Worm (Caenorhabditis elegans): Measurements from ENCODE around the gene set-24.
A peak's percentile ranks its signal among the peaks of the same experiment; 100 is the strongest.

set-24 gene

ce11 chrII:12088833-12089232 lies 41.9 kb downstream of the set-24 start, which contains the start of gene cnt-1:
Gene cnt-1 (minus strand): TSS chrII:12088868.
- no peak for TF ChIP-seq ceh-14 (tag; optimal IDR thresholded peaks at IDR 0.05)
- no peak for TF ChIP-seq gmeb-2 (tag; optimal IDR thresholded peaks at IDR 0.05)
- no peak for TF ChIP-seq nhr-232 (tag; optimal IDR thresholded peaks at IDR 0.05)
- no peak for TF ChIP-seq ceh-45 (GFP tag; IDR thresholded peaks at IDR 0.05)
- no peak for TF ChIP-seq fax-1 (tag; optimal IDR thresholded peaks at IDR 0.05)
- TF ChIP-seq ceh-6 (GFP tag; optimal IDR thresholded peaks at IDR 0.05): no peak
- TF ChIP-seq C08G9.2 (tag; optimal IDR thresholded peaks at IDR 0.05): no peak
- no peak for TF ChIP-seq hlh-13 (GFP tag; optimal IDR thresholded peaks at IDR 0.05)
- no peak for TF ChIP-seq tbx-7 (tag; optimal IDR thresholded peaks at IDR 0.05)

ce11 chrII:12082086-12082485 lies 48.7 kb downstream of the set-24 start:
- peak; percentile 94 for TF ChIP-seq K09A11.1 (tag; optimal IDR thresholded peaks at IDR 0.05; ENCODE audit: insufficient read depth)

- TF ChIP-seq ttx-3 (tag; optimal IDR thresholded peaks at IDR 0.05) (no peak), sox-4 (tag; optimal IDR thresholded peaks at IDR 0.05) (no peak), odd-2 (tag; optimal IDR thresholded peaks at IDR 0.05) (no peak), pat-9 (tag; optimal IDR thresholded peaks at IDR 0.05) (no peak), Y22D7AL.16 (tag; optimal IDR thresholded peaks at IDR 0.05) (no peak), sdc-2 (tag; optimal IDR thresholded peaks at IDR 0.05) (no peak), ceh-31 (tag; optimal IDR thresholded peaks at IDR 0.05) (no peak), dmd-4 (tag; optimal IDR thresholded peaks at IDR 0.05; ENCODE audit: borderline replicate concordance) (no peak), hlh-30 (tag; optimal IDR thresholded peaks at IDR 0.05; ENCODE audit: insufficient read depth) (no peak), hlh-13 (GFP tag; optimal IDR thresholded peaks at IDR 0.05) (no peak), ceh-24 (tag; optimal IDR thresholded peaks at IDR 0.05) (no peak), nfya-1 (tag; optimal IDR thresholded peaks at IDR 0.05) (no peak), elt-2 (tag; optimal IDR thresholded peaks at IDR 0.05) (no peak), che-1 (tag; optimal IDR thresholded peaks at IDR 0.05) (no peak), K09A11.1 (tag; optimal IDR thresholded peaks at IDR 0.05; ENCODE audit: insufficient read depth) (no peak)
Observed at ce11 chrII:12081454-12081853, 49.3 kb downstream of the set-24 start.

ce11 chrII:12080015-12080414 lies 50.8 kb downstream of the set-24 start:
- TF ChIP-seq ahr-1 (tag; optimal IDR thresholded peaks at IDR 0.05) (no peak), elt-2 (tag; optimal IDR thresholded peaks at IDR 0.05) (peak; percentile 28)

- TF ChIP-seq gmeb-2 (tag; optimal IDR thresholded peaks at IDR 0.05): no peak
- no peak for TF ChIP-seq unc-55 (GFP tag; optimal IDR thresholded peaks at IDR 0.05)
- no peak for TF ChIP-seq elt-2 (tag; optimal IDR thresholded peaks at IDR 0.05)
- no peak for TF ChIP-seq mec-3 (tag; optimal IDR thresholded peaks at IDR 0.05; ENCODE audit: borderline replicate concordance)
- no peak for TF ChIP-seq hlh-15 (tag; optimal IDR thresholded peaks at IDR 0.05)
- TF ChIP-seq T23F11.4 (GFP tag; optimal IDR thresholded peaks at IDR 0.05): no peak
- TF ChIP-seq unc-86 (tag; optimal IDR thresholded peaks at IDR 0.05): no peak
- no peak for TF ChIP-seq unc-42 (tag; optimal IDR thresholded peaks at IDR 0.05)
- no peak for TF ChIP-seq eyg-1 (tag; optimal IDR thresholded peaks at IDR 0.05)
- TF ChIP-seq C38D4.7 (GFP tag; optimal IDR thresholded peaks at IDR 0.05): no peak
- TF ChIP-seq pha-2 (tag; optimal IDR thresholded peaks at IDR 0.05): no peak
- TF ChIP-seq pat-9 (tag; optimal IDR thresholded peaks at IDR 0.05): no peak
- no peak for TF ChIP-seq hlh-13 (GFP tag; optimal IDR thresholded peaks at IDR 0.05)
- TF ChIP-seq pros-1 (tag; optimal IDR thresholded peaks at IDR 0.05): no peak
- no peak for TF ChIP-seq ttx-3 (tag; optimal IDR thresholded peaks at IDR 0.05)
- TF ChIP-seq npax-4 (tag; optimal IDR thresholded peaks at IDR 0.05): no peak
- no peak for TF ChIP-seq sdc-2 (tag; optimal IDR thresholded peaks at IDR 0.05)
- TF ChIP-seq ceh-24 (tag; optimal IDR thresholded peaks at IDR 0.05): no peak
- no peak for TF ChIP-seq pax-1 (tag; optimal IDR thresholded peaks at IDR 0.05)
- TF ChIP-seq sox-2 (GFP tag; IDR thresholded peaks at IDR 0.05): no peak
Observed at ce11 chrII:12077281-12077680, 53.5 kb downstream of the set-24 start.
